Fruit fly (Drosophila melanogaster): ENCODE measurements around the gene CG6310.

The CG6310 gene

DNA sequence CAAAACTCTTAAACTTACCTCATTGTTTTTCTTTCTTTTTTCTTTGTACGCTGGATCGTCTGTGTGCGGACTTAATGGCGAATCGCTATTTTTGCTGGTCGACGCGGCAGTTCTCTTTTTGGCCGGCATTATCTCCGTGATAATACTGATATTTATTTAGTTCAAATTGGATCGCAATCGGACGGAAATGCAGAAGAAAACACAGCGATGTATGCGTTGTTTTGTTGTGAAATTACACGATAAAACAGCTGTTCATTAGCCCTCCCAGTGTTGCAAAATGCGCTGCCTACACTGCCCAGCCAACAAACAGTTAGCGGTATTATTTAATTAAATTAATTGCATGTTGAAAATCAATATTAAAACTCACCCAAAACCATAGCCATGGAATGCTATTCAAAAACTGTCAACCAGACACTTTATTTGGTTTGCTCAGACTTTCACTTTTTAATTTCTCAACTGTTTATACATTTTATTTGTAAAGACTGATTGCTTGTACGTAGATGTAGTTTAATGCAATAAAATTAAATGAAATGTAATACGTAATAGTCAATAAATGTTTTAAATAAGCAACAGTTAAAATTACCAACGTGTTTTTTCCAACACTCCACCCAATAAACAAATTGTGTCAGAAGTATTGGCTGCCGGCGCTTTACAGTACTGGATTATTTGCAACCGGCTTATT, 28.5 kb upstream of the CG6310 start, which contains the start of the genes Irbp18 and APP-BP1 (continued):
- TF ChIP-seq CG31388 (GFP tag; optimal IDR thresholded peaks at IDR 0.05) (peak; percentile 82), CG17612 (GFP tag; IDR thresholded peaks at IDR 0.05) (peak; percentile 72), ham (GFP tag; IDR thresholded peaks at IDR 0.05) (no peak), CG3847 (GFP tag; IDR thresholded peaks at IDR 0.05) (peak; percentile 89), CG14050 (GFP tag; IDR thresholded peaks at IDR 0.05) (peak; percentile 74), CG34224 (GFP tag; IDR thresholded peaks at IDR 0.05; ENCODE audit: partially characterized antibody) (no peak), Max (GFP tag; optimal IDR thresholded peaks at IDR 0.05) (peak; percentile 97), CG13424 (tag; optimal IDR thresholded peaks at IDR 0.05) (peak; percentile 90), pita (GFP tag; optimal IDR thresholded peaks at IDR 0.05) (no peak), CG17328 (GFP tag; IDR thresholded peaks at IDR 0.05) (peak; percentile 81), CG11695 (GFP tag; IDR thresholded peaks at IDR 0.05) (peak; percentile 91), sob (GFP tag; IDR thresholded peaks at IDR 0.05) (peak; percentile 92), CTCF (GFP tag; optimal IDR thresholded peaks at IDR 0.05) (peak; percentile 50), ab (GFP tag; optimal IDR thresholded peaks at IDR 0.05) (peak; percentile 76), CG33213 (GFP tag; optimal IDR thresholded peaks at IDR 0.05) (peak; percentile 88), nom (GFP tag; optimal IDR thresholded peaks at IDR 0.05) (peak; percentile 76), gt (GFP tag; IDR thresholded peaks at IDR 0.05) (peak; percentile 45; the same call in 1 of the 2 replicates), mld (GFP tag; IDR thresholded peaks at IDR 0.05; ENCODE audit: partially characterized antibody) (no peak), CG2678 (tag; optimal IDR thresholded peaks at IDR 0.05) (peak; percentile 95), CG17186 (GFP tag; optimal IDR thresholded peaks at IDR 0.05) (peak; percentile 87), CG7745 (tag; optimal IDR thresholded peaks at IDR 0.05) (no peak), CG11560 (tag; IDR thresholded peaks at IDR 0.05) (peak; percentile 59; the same call in 1 of the 3 replicates), Sin3A (optimal IDR thresholded peaks at IDR 0.05) (peak; percentile 87), sna (GFP tag; IDR thresholded peaks at IDR 0.05; ENCODE audit: partially characterized antibody) (no peak), ranshi (GFP tag; IDR thresholded peaks at IDR 0.05) (peak; percentile 87), fu2 (GFP tag; optimal IDR thresholded peaks at IDR 0.05) (peak; percentile 92), CG7372 (GFP tag; IDR thresholded peaks at IDR 0.05) (peak; percentile 84), slp2 (GFP tag; optimal IDR thresholded peaks at IDR 0.05) (peak; percentile 95), bowl (GFP tag; IDR thresholded peaks at IDR 0.05) (no peak), gfzf (GFP tag; optimal IDR thresholded peaks at IDR 0.05) (peak; percentile 23), CG6854 (GFP tag; optimal IDR thresholded peaks at IDR 0.05) (peak; percentile 87), az2 (GFP tag; optimal IDR thresholded peaks at IDR 0.05) (peak; percentile 96), ind (GFP tag; optimal IDR thresholded peaks at IDR 0.05) (peak; percentile 95), Mrtf (GFP tag; IDR thresholded peaks at IDR 0.05) (peak; percentile 81), lab (GFP tag; optimal IDR thresholded peaks at IDR 0.05) (peak; percentile 95), ATbp (GFP tag; optimal IDR thresholded peaks at IDR 0.05) (peak; percentile 83), Bdp1 (GFP tag; optimal IDR thresholded peaks at IDR 0.05) (peak; percentile 90), CkIIα-i1 (GFP tag; IDR thresholded peaks at IDR 0.05) (0 out of 2 replicates have a peak, but pooled peaks have one; percentile 31), prd (optimal IDR thresholded peaks at IDR 0.05) (no peak), prd (GFP tag; IDR thresholded peaks at IDR 0.05) (peak; percentile 89), Fer2 (tag; optimal IDR thresholded peaks at IDR 0.05) (peak; percentile 80), CG13775 (GFP tag; optimal IDR thresholded peaks at IDR 0.05) (peak; percentile 96), CG6175 (GFP tag; IDR thresholded peaks at IDR 0.05) (peak; percentile 61; the same call in 1 of the 3 replicates), CG3726 (GFP tag; IDR thresholded peaks at IDR 0.05) (peak; percentile 91; the same call in 2 of the 3 replicates), gce (GFP tag; IDR thresholded peaks at IDR 0.05) (peak; percentile 71; the same call in 2 of the 3 replicates), CG17912 (GFP tag; optimal IDR thresholded peaks at IDR 0.05) (peak; percentile 47), Atf-2 (GFP tag; optimal IDR thresholded peaks at IDR 0.05) (peak; percentile 92), dmrt99B (tag; optimal IDR thresholded peaks at IDR 0.05) (peak; percentile 91), CG1603 (tag; optimal IDR thresholded peaks at IDR 0.05) (peak; percentile 88), CG4730 (GFP tag; IDR thresholded peaks at IDR 0.05) (peak; percentile 73), CG6689 (GFP tag; IDR thresholded peaks at IDR 0.05) (peak; percentile 91)
